Worm (Caenorhabditis elegans) whole organism, young adult: ENCODE results near the gene wdr-37.
A peak's percentile ranks its signal among the peaks of the same experiment; 100 is the strongest.

ENCODE experiments used
- B0035.1 ChIP-seq: sonication (generic microtip); optimal IDR thresholded peaks from 2 replicates; lab custom pipeline; 2016; ENCODE audit warnings: missing genetic modification characterization, mild to moderate bottlenecking, missing compliant biosample characterization, missing genotype, missing genetic modification reagents
- B0261.1 ChIP-seq: sonication (generic microtip); optimal IDR thresholded peaks from 2 replicates; lab custom pipeline; 2016; ENCODE audit warnings: mild to moderate bottlenecking, missing genetic modification characterization, moderate library complexity, missing compliant biosample characterization
- B0336.3 ChIP-seq: fragments of 200-800 bp; sonication (Bioruptor generic); IDR thresholded peaks from 2 replicates; pipeline ENCODE4 v1.3.6; 2022; ENCODE audit warnings: missing genetic modification characterization, missing compliant biosample characterization
- C17E4.6 ChIP-seq: fragments of 200-800 bp; sonication (Bioruptor generic); IDR thresholded peaks from 2 replicates; pipeline ENCODE4 v1.3.6; 2022; ENCODE audit warnings: missing genetic modification reagents, missing genetic modification characterization, missing compliant biosample characterization
- F37B4.10 ChIP-seq: fragments of 200-800 bp; sonication (Bioruptor generic); IDR thresholded peaks from 2 replicates; pipeline ENCODE4 v1.3.6; 2022; ENCODE audit warnings: missing genetic modification characterization, missing compliant biosample characterization
- F49E8.2 ChIP-seq: sonication (generic microtip); optimal IDR thresholded peaks from 3 replicates; lab custom pipeline; 2017; ENCODE audit warnings: missing genetic modification characterization, mild to moderate bottlenecking, missing compliant biosample characterization, antibody characterized with exemption, moderate library complexity; ENCODE audit not compliant: insufficient read depth
- F57A8.1 ChIP-seq: fragments of 200-800 bp; sonication (Bioruptor generic); optimal IDR thresholded peaks from 2 replicates; lab custom pipeline; 2018; ENCODE audit warnings: mild to moderate bottlenecking, missing genetic modification characterization, moderate library complexity, missing compliant biosample characterization
- F57C9.4 ChIP-seq: sonication (generic microtip); optimal IDR thresholded peaks from 2 replicates; lab custom pipeline; 2017; ENCODE audit warnings: mild to moderate bottlenecking, missing genetic modification characterization, missing compliant biosample characterization
- T07F8.4 ChIP-seq: sonication (generic microtip); optimal IDR thresholded peaks from 2 replicates; lab custom pipeline; 2016; ENCODE audit warnings: mild to moderate bottlenecking, missing genetic modification characterization, moderate library complexity, missing compliant biosample characterization
- ZK185.1 ChIP-seq: sonication (generic microtip); optimal IDR thresholded peaks from 2 replicates; lab custom pipeline; 2016; ENCODE audit warnings: mild to moderate bottlenecking, missing genetic modification characterization, missing compliant biosample characterization; ENCODE audit not compliant: poor library complexity, severe bottlenecking
- ama-1 ChIP-seq, 3 experiments: fragments of 150-350 bp in 1 of 3; sonication (generic microtip) in 2 of 3; optimal IDR thresholded peaks; 2 replicates each; lab custom pipeline; 2014 to 2018; ENCODE audit warnings: missing biosample characterization in 2 of 3, missing genetic modification characterization in 2 of 3, missing genetic modification reagents in 2 of 3
- aptf-3 ChIP-seq: fragments of 200-800 bp; sonication (Bioruptor generic); IDR thresholded peaks from 2 replicates; pipeline ENCODE4 v1.3.6; 2022; ENCODE audit warnings: missing genetic modification characterization, missing compliant biosample characterization
- attf-3 ChIP-seq: fragments of 200-800 bp; sonication (Bioruptor generic); conservative IDR thresholded peaks from 2 replicates; pipeline ENCODE4 v1.3.6; 2022; ENCODE audit warnings: missing genetic modification reagents, missing genetic modification characterization, missing compliant biosample characterization
- ceh-100 ChIP-seq: fragments of 200-800 bp; sonication (Bioruptor generic); IDR thresholded peaks from 2 replicates; pipeline ENCODE4 v1.3.6; 2022; ENCODE audit warnings: missing genetic modification reagents, missing genetic modification characterization, missing compliant biosample characterization
- ceh-27 ChIP-seq: fragments of 200-800 bp; sonication (Bioruptor generic); optimal IDR thresholded peaks from 2 replicates; lab custom pipeline; 2018; ENCODE audit warnings: mild to moderate bottlenecking, missing genetic modification characterization, moderate library complexity, missing compliant biosample characterization
- ceh-58 ChIP-seq: fragments of 200-800 bp; sonication (Bioruptor generic); IDR thresholded peaks from 2 replicates; pipeline ENCODE4 v1.3.6; 2022; ENCODE audit warnings: missing genetic modification characterization, missing compliant biosample characterization
- die-1 ChIP-seq: sonication (generic microtip); optimal IDR thresholded peaks from 2 replicates; lab custom pipeline; 2016; ENCODE audit warnings: missing genotype, mild to moderate bottlenecking, missing genetic modification characterization, missing compliant biosample characterization
- dpl-1 ChIP-seq: fragments of 150-350 bp; optimal IDR thresholded peaks from 2 replicates; lab custom pipeline; 2014; ENCODE audit warnings: missing biosample characterization, missing genetic modification reagents, missing genetic modification characterization
- efl-1 ChIP-seq: fragments of 150-350 bp; optimal IDR thresholded peaks from 2 replicates; lab custom pipeline; 2014; ENCODE audit warnings: missing biosample characterization, missing genetic modification reagents, missing genetic modification characterization
- egrh-3 ChIP-seq: fragments of 200-800 bp; sonication (Bioruptor generic); IDR thresholded peaks from 2 replicates; pipeline ENCODE4 v1.3.6; 2022; ENCODE audit warnings: missing genetic modification reagents, missing genetic modification characterization, missing compliant biosample characterization
- him-1 ChIP-seq: sonication (generic microtip); optimal IDR thresholded peaks from 2 replicates; lab custom pipeline; 2016; ENCODE audit warnings: missing genotype, missing genetic modification reagents, missing genetic modification characterization, missing compliant biosample characterization
- hrde-1 ChIP-seq: sonication (generic microtip); optimal IDR thresholded peaks from 2 replicates; lab custom pipeline; 2016; ENCODE audit warnings: missing genetic modification characterization, mild to moderate bottlenecking, missing compliant biosample characterization, moderate library complexity, missing genotype, missing genetic modification reagents, borderline replicate concordance
- let-526 ChIP-seq: fragments of 200-800 bp; sonication (Bioruptor generic); IDR thresholded peaks from 2 replicates; pipeline ENCODE4 v1.3.6; 2022; ENCODE audit warnings: missing genetic modification reagents, missing genetic modification characterization, missing compliant biosample characterization
- lin-35 ChIP-seq, 3 experiments: fragments of 150-350 bp in 2 of 3; sonication (generic microtip) in 1 of 3; optimal IDR thresholded peaks; 2 replicates each; lab custom pipeline; 2014 to 2018; ENCODE audit warnings: missing biosample characterization in 3 of 3, missing genetic modification characterization in 3 of 3, missing genetic modification reagents in 3 of 3
- lin-54 ChIP-seq: fragments of 200-800 bp; sonication (Bioruptor generic); optimal IDR thresholded peaks from 2 replicates; lab custom pipeline; 2018; ENCODE audit warnings: mild to moderate bottlenecking, missing genetic modification characterization, missing compliant biosample characterization
- lsl-1 ChIP-seq: fragments of 200-800 bp; sonication (Bioruptor generic); optimal IDR thresholded peaks from 2 replicates; lab custom pipeline; 2018; ENCODE audit warnings: mild to moderate bottlenecking, missing genetic modification characterization, moderate library complexity, missing compliant biosample characterization
- mel-28 ChIP-seq: sonication (generic microtip); optimal IDR thresholded peaks from 2 replicates; lab custom pipeline; 2016; ENCODE audit warnings: borderline replicate concordance, mild to moderate bottlenecking, missing genetic modification characterization, missing compliant biosample characterization
- nfyb-1 ChIP-seq: fragments of 200-800 bp; sonication (Bioruptor generic); IDR thresholded peaks from 2 replicates; pipeline ENCODE4 v1.3.6; 2022; ENCODE audit warnings: missing genetic modification reagents, missing genetic modification characterization, missing compliant biosample characterization
- pha-4 ChIP-seq: fragments of 150-350 bp; sonication (generic microtip); optimal IDR thresholded peaks from 2 replicates; lab custom pipeline; 2014; ENCODE audit warnings: missing biosample characterization, missing genetic modification reagents, missing genetic modification characterization
- rpc-1 ChIP-seq, 2 experiments: fragments of 150-350 bp in 1 of 2; sonication (generic microtip) in 1 of 2; optimal IDR thresholded peaks; 2 replicates each; lab custom pipeline; 2014 to 2018; ENCODE audit warnings: missing biosample characterization in 1 of 2, missing genetic modification characterization in 1 of 2, missing genetic modification reagents in 1 of 2, missing genotype in 1 of 2
- somi-1 ChIP-seq: fragments of 200-800 bp; sonication (Bioruptor generic); optimal IDR thresholded peaks from 2 replicates; lab custom pipeline; 2018; ENCODE audit warnings: mild to moderate bottlenecking, missing genetic modification characterization, missing compliant biosample characterization
- sptf-2 ChIP-seq: fragments of 200-800 bp; sonication (Bioruptor generic); optimal IDR thresholded peaks from 2 replicates; lab custom pipeline; 2018; ENCODE audit warnings: mild to moderate bottlenecking, missing genetic modification characterization, missing compliant biosample characterization
- tbx-9 ChIP-seq: sonication (generic microtip); optimal IDR thresholded peaks from 2 replicates; lab custom pipeline; 2016; ENCODE audit warnings: borderline replicate concordance, missing genetic modification characterization, inconsistent platforms, missing compliant biosample characterization
- zfh-2 ChIP-seq: fragments of 200-800 bp; sonication (Bioruptor generic); conservative IDR thresholded peaks from 2 replicates; pipeline ENCODE4 v1.3.6; 2022; ENCODE audit warnings: missing genetic modification reagents, missing genetic modification characterization, missing compliant biosample characterization

Gene wdr-37

DNA sequence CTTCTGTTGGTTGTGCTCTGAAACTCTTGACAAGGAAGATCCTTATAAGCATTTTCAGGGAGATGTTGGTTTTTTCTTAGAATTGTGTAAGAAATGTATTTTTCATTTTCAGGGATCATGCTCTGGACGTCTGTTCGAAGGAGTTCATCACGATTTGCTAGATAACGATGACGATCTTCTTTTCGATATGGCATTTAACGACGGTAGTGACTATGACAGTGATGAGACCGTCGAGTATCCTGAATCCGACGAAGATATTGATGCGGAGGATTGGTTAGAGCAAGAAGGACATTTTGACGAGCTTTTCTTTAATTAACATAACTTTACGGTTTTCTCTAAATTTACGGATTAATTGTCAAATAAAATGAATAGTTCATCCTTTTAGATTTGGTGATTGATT is 11.1 kb downstream of the wdr-37 start (continued):
- TF ChIP-seq ZK185.1 (tag; lab: Kevin White, UChicago) (peak; percentile 9), aptf-3 (GFP tag; lab: Robert Waterston, UW) (no peak), lin-54 (peak; percentile 40), nfyb-1 (GFP tag; lab: Robert Waterston, UW) (peak; percentile 48; the same call in 1 of the 2 replicates), C17E4.6 (GFP tag; lab: Robert Waterston, UW) (0 out of 2 replicates have a peak, but pooled peaks have one; percentile 31), lsl-1 (peak; percentile 24), pha-4 (no peak), attf-3 (GFP tag; lab: Robert Waterston, UW) (no peak), B0336.3 (GFP tag; lab: Robert Waterston, UW) (peak; percentile 68)

DNA sequence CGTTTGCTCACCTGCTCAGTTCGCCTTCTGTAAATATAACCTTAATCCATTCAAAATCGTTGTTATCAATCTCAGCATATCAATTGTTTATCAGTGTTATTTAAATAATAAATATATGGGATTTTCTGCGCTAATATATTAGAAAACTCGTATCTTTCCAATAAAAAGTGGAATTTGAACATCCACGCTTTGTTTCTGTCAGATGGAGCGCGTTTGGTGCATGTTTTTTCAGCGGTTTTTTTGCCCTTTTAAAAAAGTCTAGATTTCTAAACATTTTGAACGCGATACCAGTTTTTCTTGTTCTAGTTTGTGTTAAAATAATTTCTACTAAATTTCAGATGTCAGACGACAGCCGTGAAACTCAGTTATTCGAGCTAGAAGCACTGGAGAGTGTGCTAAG is 12.9 kb downstream of the wdr-37 start, which contains the start of gene F56D2.2:
Gene F56D2.2, plus strand, starts transcription at position 339 of the 400 bp plus-strand sequence.
- TF ChIP-seq T07F8.4 (tag; lab: Kevin White, UChicago) (no peak), lin-35 (GFP tag; optimal IDR thresholded peaks at IDR 0.05; lab: Kevin White, UChicago) (peak in 1 of 3 experiments; percentile 9), efl-1 (GFP tag; lab: Kevin White, UChicago) (peak; percentile 45)

DNA sequence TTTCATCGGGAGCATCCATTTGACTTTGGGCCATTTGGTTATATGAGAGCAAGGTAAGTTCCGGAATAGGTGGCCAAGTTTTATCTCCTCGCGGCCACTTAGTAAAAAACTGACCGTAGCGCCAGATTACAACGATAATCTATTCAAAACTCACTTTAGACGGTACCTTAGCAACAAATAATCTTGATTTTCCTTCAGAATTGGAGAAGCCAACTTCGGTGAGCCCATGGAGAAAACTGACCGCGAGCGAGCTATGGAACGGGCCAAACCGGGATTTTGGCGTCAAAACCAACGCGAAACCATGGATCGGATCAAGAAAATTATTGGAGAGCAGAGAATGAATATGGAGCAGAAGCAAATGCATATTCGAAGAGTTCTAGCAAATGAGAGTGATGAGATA is 14.1 kb downstream of the wdr-37 start:
- TF ChIP-seq F37B4.10 (0 out of 2 replicates have a peak, but pooled peaks have one; percentile 67), let-526 (GFP tag; lab: Robert Waterston, UW) (no peak)

DNA sequence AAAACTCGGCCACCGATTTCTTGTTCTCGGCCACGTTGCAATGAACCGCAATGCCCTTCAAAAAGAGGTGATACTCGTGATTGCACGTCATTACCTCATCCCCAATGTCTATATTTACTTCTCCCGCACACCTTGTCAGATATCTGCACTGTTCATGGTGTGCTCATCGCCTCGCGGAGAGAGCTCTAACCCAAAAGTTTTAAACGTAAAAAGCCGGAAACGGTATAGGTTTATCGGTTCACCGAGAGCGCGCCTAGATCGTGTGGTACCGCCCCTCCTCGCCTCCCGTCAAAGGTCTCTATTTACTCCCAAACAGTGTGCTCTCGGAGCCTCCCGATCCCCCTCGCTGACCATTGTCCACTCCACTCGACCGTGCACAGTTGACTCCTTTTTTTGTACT is 15.2 kb downstream of the wdr-37 start, which contains the start of gene F56D2.3:
Gene F56D2.3, plus strand, starts transcription at position 301 of the 400 bp plus-strand sequence.
- TF ChIP-seq ceh-58 (GFP tag; lab: Robert Waterston, UW) (0 out of 2 replicates have a peak, but pooled peaks have one; percentile 9), dpl-1 (GFP tag; lab: Kevin White, UChicago) (no peak), zfh-2 (GFP tag; lab: Robert Waterston, UW) (peak; percentile 35; the same call in 1 of the 2 replicates)

DNA sequence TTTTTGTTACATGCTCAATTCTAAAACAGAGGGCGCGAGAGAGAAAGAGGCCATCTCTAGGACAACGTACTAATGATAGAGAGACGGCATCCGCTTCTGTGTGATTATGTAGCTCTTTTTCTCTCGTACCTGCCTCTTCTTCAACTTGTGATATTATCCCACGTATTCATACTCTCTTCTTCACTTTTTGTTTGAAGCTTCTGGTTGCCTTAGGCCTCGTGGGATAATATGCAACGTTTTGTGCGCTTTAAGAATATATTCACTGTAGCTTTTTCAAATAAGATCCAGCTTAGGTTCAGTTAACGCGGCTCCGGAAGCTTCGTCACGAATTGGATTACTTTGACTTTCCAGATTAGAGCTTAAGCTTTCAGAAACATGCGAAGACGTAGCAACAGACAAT is 17.1 kb downstream of the wdr-37 start, which contains the start of the genes F56D2.8 and uev-2:
Gene F56D2.8, minus strand, starts transcription at position 101 of the 400 bp plus-strand sequence.
Gene uev-2, plus strand, starts transcription at position 360 of the 400 bp plus-strand sequence.
- TF ChIP-seq rpc-1 (optimal IDR thresholded peaks at IDR 0.05; lab: Kevin White, UChicago) (no peak), rpc-1 (tag; optimal IDR thresholded peaks at IDR 0.05; lab: Kevin White, UChicago) (no peak), somi-1 (no peak), sptf-2 (GFP tag; lab: Kevin White, UChicago) (no peak), B0261.1 (tag; lab: Kevin White, UChicago) (no peak), B0035.1 (tag; lab: Kevin White, UChicago) (no peak), F57A8.1 (GFP tag; lab: Kevin White, UChicago) (no peak), F57C9.4 (tag; lab: Kevin White, UChicago) (no peak), lin-35 (GFP tag; optimal IDR thresholded peaks at IDR 0.05; lab: Kevin White, UChicago) (no peak), mel-28 (tag; lab: Kevin White, UChicago) (no peak), hrde-1 (tag; lab: Kevin White, UChicago) (no peak), die-1 (tag; lab: Kevin White, UChicago) (no peak), tbx-9 (tag; lab: Kevin White, UChicago) (no peak), him-1 (tag; lab: Kevin White, UChicago) (no peak), ceh-27 (no peak), ama-1 (optimal IDR thresholded peaks at IDR 0.05; lab: Kevin White, UChicago) (no peak), ama-1 (GFP tag; optimal IDR thresholded peaks at IDR 0.05; lab: Kevin White, UChicago) (no peak), ZK185.1 (tag; lab: Kevin White, UChicago) (no peak), egrh-3 (no peak), ceh-100 (GFP tag; lab: Robert Waterston, UW) (no peak), F49E8.2 (tag; lab: Kevin White, UChicago) (no peak)
